Worm (Caenorhabditis elegans): Measurements from ENCODE around the gene T28A11.2.

The T28A11.2 gene

DNA sequence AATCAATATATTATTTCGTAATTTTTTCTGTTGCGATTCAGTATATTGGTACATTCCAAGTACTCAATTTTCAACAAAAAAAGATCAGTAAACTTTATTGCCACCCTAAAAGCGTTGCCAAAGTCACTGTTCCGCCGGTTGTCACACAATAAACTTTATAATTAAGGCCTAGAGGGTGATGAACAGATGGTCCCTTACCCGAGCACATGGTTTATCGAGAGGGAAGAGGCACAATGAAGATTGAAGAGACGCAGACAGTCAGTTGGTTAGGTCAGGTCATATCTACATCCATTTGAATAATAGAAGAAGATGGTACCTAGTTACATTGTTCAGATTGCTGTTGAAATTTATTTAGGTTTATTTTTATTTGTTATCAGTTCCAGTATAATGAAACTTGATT lies 23.4 kb upstream of the T28A11.2 start:
- TF ChIP-seq egl-43 (GFP tag; IDR thresholded peaks at IDR 0.05) = no peak
- no peak for TF ChIP-seq vab-7 (GFP tag; IDR thresholded peaks at IDR 0.05)
- no peak for TF ChIP-seq arid-1 (GFP tag; conservative IDR thresholded peaks at IDR 0.05)
- no peak for TF ChIP-seq lim-7 (GFP tag; IDR thresholded peaks at IDR 0.05)
- TF ChIP-seq snpc-4 (tag; optimal IDR thresholded peaks at IDR 0.05) = no peak
- no peak for TF ChIP-seq nhr-11 (tag; optimal IDR thresholded peaks at IDR 0.05)
- no peak for TF ChIP-seq lin-1 (GFP tag; IDR thresholded peaks at IDR 0.05)
- no peak for TF ChIP-seq ZK546.5 (tag; optimal IDR thresholded peaks at IDR 0.05)
- TF ChIP-seq php-3 (GFP tag; IDR thresholded peaks at IDR 0.05) = no peak
- no peak for TF ChIP-seq ama-1 (optimal IDR thresholded peaks at IDR 0.05)
- no peak for TF ChIP-seq unc-130 (GFP tag; optimal IDR thresholded peaks at IDR 0.05)
- no peak for TF ChIP-seq ceh-20 (GFP tag; IDR thresholded peaks at IDR 0.05)
- no peak for TF ChIP-seq F44E2.7 (GFP tag; IDR thresholded peaks at IDR 0.05)
- no peak for TF ChIP-seq lin-13 (GFP tag; optimal IDR thresholded peaks at IDR 0.05)

DNA sequence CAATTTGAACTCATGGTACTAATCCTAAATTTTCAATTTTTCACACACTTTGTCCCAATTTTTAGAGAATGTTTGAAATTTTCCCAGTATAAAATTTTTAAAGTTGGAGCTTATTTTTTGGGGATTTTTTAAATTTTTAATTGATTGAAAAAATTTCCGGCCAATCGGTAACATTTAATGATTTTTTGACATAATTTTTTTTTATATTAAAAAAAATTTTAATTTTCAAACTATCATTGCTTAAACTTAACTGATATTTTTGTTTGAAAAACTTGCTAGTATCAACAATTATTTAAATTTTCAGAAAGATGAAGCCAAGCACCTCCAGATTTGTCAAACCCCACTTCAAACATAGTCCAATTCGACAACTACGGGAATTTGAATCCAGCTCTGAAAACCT lies 22.9 kb upstream of the T28A11.2 start, which contains the start of gene T28A11.22:
Gene T28A11.22, plus strand, starts transcription at position 301 of the 400 bp plus-strand sequence.
- TF ChIP-seq ama-1 (optimal IDR thresholded peaks at IDR 0.05) = no peak
- TF ChIP-seq egl-43 (GFP tag; IDR thresholded peaks at IDR 0.05) = no peak
- no peak for TF ChIP-seq lin-39 (tag; optimal IDR thresholded peaks at IDR 0.05)
- no peak for TF ChIP-seq T20F7.1 (GFP tag; optimal IDR thresholded peaks at IDR 0.05)
- no peak for TF ChIP-seq mxl-3 (GFP tag; optimal IDR thresholded peaks at IDR 0.05)
- TF ChIP-seq pha-4 (GFP tag; IDR thresholded peaks at IDR 0.05) = no peak
- TF ChIP-seq pha-4 (tag; optimal IDR thresholded peaks at IDR 0.05) = no peak

DNA sequence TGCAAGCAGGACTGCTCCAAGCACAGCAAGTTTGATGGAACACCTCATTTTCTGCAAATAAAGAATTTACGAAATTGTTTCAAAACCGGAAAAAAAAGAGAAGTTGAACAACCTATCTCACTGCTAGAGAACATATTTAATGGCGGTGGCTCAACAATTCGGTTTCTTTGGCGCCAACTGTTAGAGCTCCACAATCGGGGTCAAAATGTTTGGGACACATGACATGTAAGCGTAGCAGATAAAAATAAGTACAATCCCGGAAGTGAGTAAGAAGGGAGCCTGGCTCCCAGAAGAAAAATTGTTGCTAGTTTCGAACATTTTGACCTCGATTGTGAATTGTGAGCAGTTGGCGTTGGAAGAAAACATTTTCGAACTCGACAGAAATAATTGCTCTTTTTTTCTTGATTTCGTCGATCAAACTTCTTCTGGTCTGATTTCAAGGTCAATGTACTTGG lies 21.0 kb upstream of the T28A11.2 start, which contains the start of gene T28A11.16:
Gene T28A11.16, minus strand, starts transcription at position 51 of the 455 bp plus-strand sequence.
- TF ChIP-seq daf-16 (GFP tag; optimal IDR thresholded peaks at IDR 0.05) = peak in 1 of 2 experiments; percentile 80
- no peak for TF ChIP-seq daf-16 (tag; optimal IDR thresholded peaks at IDR 0.05)
- TF ChIP-seq aha-1 (tag) = peak; percentile 70
- peak; percentile 45 for TF ChIP-seq hlh-11 (tag; optimal IDR thresholded peaks at IDR 0.05)
- TF ChIP-seq hlh-30 (tag; optimal IDR thresholded peaks at IDR 0.05; ENCODE audit: insufficient read depth) = no peak
- no peak for TF ChIP-seq Y48G9A.11 (GFP tag; IDR thresholded peaks at IDR 0.05)

DNA sequence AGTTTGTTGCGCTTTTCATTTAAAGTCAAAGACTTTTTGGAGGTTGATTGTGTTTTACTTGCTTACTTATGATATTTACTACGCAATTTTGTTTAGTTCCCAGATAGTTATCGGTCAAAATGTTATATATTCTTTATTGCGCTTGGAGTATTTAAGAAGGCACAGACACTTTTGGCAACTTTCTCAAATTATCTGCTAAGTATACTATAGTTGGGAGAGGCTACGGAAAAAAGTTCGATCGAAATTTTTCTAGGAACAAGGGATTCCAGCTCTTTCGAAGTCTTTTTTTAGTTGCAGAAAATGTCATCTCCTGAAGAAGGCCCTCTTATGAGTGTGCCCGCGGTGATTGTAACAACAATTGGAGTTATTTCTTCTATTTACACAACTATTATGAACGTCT lies 20.1 kb upstream of the T28A11.2 start, which contains the start of gene srbc-5:
Gene srbc-5, plus strand, starts transcription at position 301 of the 400 bp plus-strand sequence.
- TF ChIP-seq saeg-2 (GFP tag; IDR thresholded peaks at IDR 0.05) = no peak
- no peak for TF ChIP-seq nhr-48 (tag; optimal IDR thresholded peaks at IDR 0.05)
- TF ChIP-seq nhr-25 (tag; optimal IDR thresholded peaks at IDR 0.05; ENCODE audit: borderline replicate concordance, insufficient read depth) = no peak
- TF ChIP-seq set-16 (GFP tag; IDR thresholded peaks at IDR 0.05) = no peak
- no peak for TF ChIP-seq lin-29 (GFP tag; IDR thresholded peaks at IDR 0.05)
- TF ChIP-seq snpc-4 (tag; optimal IDR thresholded peaks at IDR 0.05) = no peak
- no peak for TF ChIP-seq Y75B8A.6 (GFP tag; IDR thresholded peaks at IDR 0.05)
- no peak for TF ChIP-seq ceh-20 (GFP tag; IDR thresholded peaks at IDR 0.05)
- TF ChIP-seq snpc-1.2 (GFP tag; IDR thresholded peaks at IDR 0.05) = no peak
- no peak for TF ChIP-seq ztf-11 (tag; optimal IDR thresholded peaks at IDR 0.05)
- TF ChIP-seq zip-11 (GFP tag; IDR thresholded peaks at IDR 0.05) = no peak
- no peak for TF ChIP-seq Y5F2A.4 (GFP tag; optimal IDR thresholded peaks at IDR 0.05)
- TF ChIP-seq rbr-2 (tag; optimal IDR thresholded peaks at IDR 0.05) = no peak
- no peak for TF ChIP-seq dmd-8 (GFP tag; IDR thresholded peaks at IDR 0.05)
- no peak for TF ChIP-seq ceh-82 (tag; optimal IDR thresholded peaks at IDR 0.05)

Measured in whole organism, L4 larva.